Worm (Caenorhabditis elegans): Measurements from ENCODE around the gene Y73B3A.11.
"Not testable (repeated sequence)": the region's sequence is repeated elsewhere in the genome, so short reads cannot be mapped to it uniquely, and the experiment has no call there.

Y73B3A.11 gene

ce11 chrX:147824-148223, at the start of gene Y73B3A.11:
Gene Y73B3A.11, plus strand, starts transcription at chrX:148124.
- no peak for TF ChIP-seq W03F9.2 (tag; optimal IDR thresholded peaks at IDR 0.05)
- TF ChIP-seq him-1 (tag; optimal IDR thresholded peaks at IDR 0.05): no peak
- no peak for TF ChIP-seq dao-5 (tag; optimal IDR thresholded peaks at IDR 0.05)

ce11 chrX:104737-105136, 43.2 kb upstream of the Y73B3A.11 start, which contains the start of gene Y73B3A.4:
Gene Y73B3A.4, minus strand, starts transcription at chrX:104777.
- not testable (repeated sequence) for TF ChIP-seq dao-5, W03F9.2, him-1 (tag; optimal IDR thresholded peaks at IDR 0.05)

- not testable (repeated sequence) for TF ChIP-seq him-1, dao-5, W03F9.2 (tag; optimal IDR thresholded peaks at IDR 0.05)
Observed at ce11 chrX:108929-109328, 39.0 kb upstream of the Y73B3A.11 start, which contains the start of gene elk-2. Gene elk-2, minus strand, starts transcription at chrX:109029.

ce11 chrX:114400-114799, 33.5 kb upstream of the Y73B3A.11 start, which contains the start of gene fbxa-221:
Gene fbxa-221, plus strand, starts transcription at chrX:114700.
- not testable (repeated sequence) for TF ChIP-seq W03F9.2, dao-5, him-1 (tag; optimal IDR thresholded peaks at IDR 0.05)

ce11 chrX:117080-117479, 30.8 kb upstream of the Y73B3A.11 start, which contains the start of gene fbxa-222:
Gene fbxa-222, plus strand, starts transcription at chrX:117380.
- TF ChIP-seq W03F9.2 (tag; optimal IDR thresholded peaks at IDR 0.05) (no peak), him-1 (tag; optimal IDR thresholded peaks at IDR 0.05) (no peak), dao-5 (tag; optimal IDR thresholded peaks at IDR 0.05) (no peak)

- not testable (repeated sequence) for TF ChIP-seq him-1, dao-5, W03F9.2 (tag; optimal IDR thresholded peaks at IDR 0.05)
Observed at ce11 chrX:119363-119762, 28.6 kb upstream of the Y73B3A.11 start, which contains the start of gene fbxa-16. Gene fbxa-16, plus strand, starts transcription at chrX:119663.

ce11 chrX:141149-141548, 6.8 kb upstream of the Y73B3A.11 start, which contains the start of gene Y73B3A.8:
Gene Y73B3A.8, minus strand, starts transcription at chrX:141249.
- no peak for TF ChIP-seq dao-5 (tag; optimal IDR thresholded peaks at IDR 0.05)
- TF ChIP-seq him-1 (tag; optimal IDR thresholded peaks at IDR 0.05): no peak
- no peak for TF ChIP-seq W03F9.2 (tag; optimal IDR thresholded peaks at IDR 0.05)

- TF ChIP-seq W03F9.2 (tag; optimal IDR thresholded peaks at IDR 0.05) (no peak), him-1 (tag; optimal IDR thresholded peaks at IDR 0.05) (no peak), dao-5 (tag; optimal IDR thresholded peaks at IDR 0.05) (no peak)
Observed at ce11 chrX:146832-147231, 1.1 kb upstream of the Y73B3A.11 start.

- not testable (repeated sequence) for TF ChIP-seq dao-5, W03F9.2, him-1 (tag; optimal IDR thresholded peaks at IDR 0.05)
Observed at ce11 chrX:163034-163433, 15.1 kb downstream of the Y73B3A.11 start, which contains the start of gene tmed-12. Gene tmed-12, minus strand, starts transcription at chrX:163134.

ce11 chrX:177075-177474, 29.2 kb downstream of the Y73B3A.11 start, which contains the start of the genes T08D2.5 and T08D2.4:
Gene T08D2.5, plus strand, starts transcription at chrX:177375.
Gene T08D2.4, plus strand, starts transcription at chrX:177396.
- TF ChIP-seq dao-5 (tag; optimal IDR thresholded peaks at IDR 0.05) (no peak), him-1 (tag; optimal IDR thresholded peaks at IDR 0.05) (no peak), W03F9.2 (tag; optimal IDR thresholded peaks at IDR 0.05) (no peak)

ce11 chrX:182119-182741, 34.3 kb downstream of the Y73B3A.11 start, which contains the start of the genes T08D2.6 and chkr-1:
Gene T08D2.6, minus strand, starts transcription at chrX:182169.
Gene chkr-1, plus strand, starts transcription at chrX:182691.
- TF ChIP-seq him-1, dao-5, W03F9.2 (tag; optimal IDR thresholded peaks at IDR 0.05): not testable (repeated sequence)

- TF ChIP-seq him-1 (tag; optimal IDR thresholded peaks at IDR 0.05) (no peak), dao-5 (tag; optimal IDR thresholded peaks at IDR 0.05) (no peak)
Observed at ce11 chrX:192534-192933, 44.6 kb downstream of the Y73B3A.11 start, which contains the start of gene T08D2.8. Gene T08D2.8, plus strand, starts transcription at chrX:192834.

- TF ChIP-seq dao-5 (tag; optimal IDR thresholded peaks at IDR 0.05) (no peak), W03F9.2 (tag; optimal IDR thresholded peaks at IDR 0.05) (no peak), him-1 (tag; optimal IDR thresholded peaks at IDR 0.05) (no peak)
Observed at ce11 chrX:196403-196802, 48.5 kb downstream of the Y73B3A.11 start.
